Worm (Caenorhabditis elegans): Measurements from ENCODE around the gene flp-20.

- no peak for TF ChIP-seq ceh-82 (tag; optimal IDR thresholded peaks at IDR 0.05)
- TF ChIP-seq ztf-11 (tag; optimal IDR thresholded peaks at IDR 0.05) = no peak
- no peak for TF ChIP-seq pha-4 (tag; optimal IDR thresholded peaks at IDR 0.05)
- TF ChIP-seq elt-2 (tag; optimal IDR thresholded peaks at IDR 0.05) = no peak
- TF ChIP-seq ceh-9 (tag; optimal IDR thresholded peaks at IDR 0.05) = no peak
- TF ChIP-seq nhr-28 (tag; optimal IDR thresholded peaks at IDR 0.05) = no peak
Measured at ce11 chrX:9361136-9361535, 11.4 kb upstream of the flp-20 start.
